Fruit fly (Drosophila melanogaster): ENCODE measurements around the gene Ugt35B1.

Ugt35B1 gene

dm6 chr3R:11211291-11212061 is 41.4 kb upstream of the Ugt35B1 start (continued):
- TF ChIP-seq Hand (GFP tag; optimal IDR thresholded peaks at IDR 0.05): no peak
- peak; percentile 66 for TF ChIP-seq CG17361 (GFP tag; IDR thresholded peaks at IDR 0.05)
- TF ChIP-seq HmgZ (tag; optimal IDR thresholded peaks at IDR 0.05): peak; percentile 63
- peak; percentile 56 for TF ChIP-seq caup (GFP tag; optimal IDR thresholded peaks at IDR 0.05; ENCODE audit: severe bottlenecking)
- TF ChIP-seq ewg (GFP tag; optimal IDR thresholded peaks at IDR 0.05): peak; percentile 95
- TF ChIP-seq Jarid2 (GFP tag; optimal IDR thresholded peaks at IDR 0.05): no peak
- TF ChIP-seq CG9215 (GFP tag; IDR thresholded peaks at IDR 0.05): peak; percentile 69
- peak; percentile 63 for TF ChIP-seq pnt (GFP tag; optimal IDR thresholded peaks at IDR 0.05)
- TF ChIP-seq CG12942 (GFP tag; optimal IDR thresholded peaks at IDR 0.05): peak; percentile 61
- no peak for TF ChIP-seq CG7271 (tag; optimal IDR thresholded peaks at IDR 0.05)
- peak; percentile 67 for TF ChIP-seq stc (GFP tag; IDR thresholded peaks at IDR 0.05)
- TF ChIP-seq CG9817 (tag; optimal IDR thresholded peaks at IDR 0.05): peak; percentile 65
- TF ChIP-seq CG12236 (GFP tag; optimal IDR thresholded peaks at IDR 0.05): peak; percentile 34
- TF ChIP-seq Ets65A (GFP tag): peak; percentile 98
- TF ChIP-seq ap (GFP tag; IDR thresholded peaks at IDR 0.05): peak; percentile 39; the same call in 1 of the 2 replicates
- peak; percentile 64 for TF ChIP-seq CG33213 (GFP tag; optimal IDR thresholded peaks at IDR 0.05)
- TF ChIP-seq CG10543 (GFP tag; optimal IDR thresholded peaks at IDR 0.05): peak; percentile 84
- 0 out of 3 replicates have a peak, but pooled peaks have one; percentile 24 for TF ChIP-seq HLH4C (GFP tag; IDR thresholded peaks at IDR 0.05; ENCODE audit: partially characterized antibody)
- TF ChIP-seq tup (GFP tag; optimal IDR thresholded peaks at IDR 0.05): no peak
- peak; percentile 74 for TF ChIP-seq HLH3B (GFP tag; IDR thresholded peaks at IDR 0.05)
- TF ChIP-seq jumu (GFP tag; optimal IDR thresholded peaks at IDR 0.05): peak; percentile 61
- no peak for TF ChIP-seq corto (GFP tag; optimal IDR thresholded peaks at IDR 0.05)
- TF ChIP-seq lola (GFP tag; optimal IDR thresholded peaks at IDR 0.05): peak in 1 of 3 experiments; percentile 49
- TF ChIP-seq sim (GFP tag; IDR thresholded peaks at IDR 0.05): no peak
- peak; percentile 57 for TF ChIP-seq D19B (GFP tag; optimal IDR thresholded peaks at IDR 0.05)
- TF ChIP-seq CG14860 (GFP tag; IDR thresholded peaks at IDR 0.05; ENCODE audit: partially characterized antibody): no peak
- TF ChIP-seq Oli (tag; optimal IDR thresholded peaks at IDR 0.05): peak; percentile 58
- TF ChIP-seq tna (GFP tag; IDR thresholded peaks at IDR 0.05; ENCODE audit: partially characterized antibody): no peak
- peak; percentile 70 for TF ChIP-seq CG15269 (tag; optimal IDR thresholded peaks at IDR 0.05)
- peak; percentile 34 for TF ChIP-seq pb (GFP tag; optimal IDR thresholded peaks at IDR 0.05)
- peak; percentile 67 for TF ChIP-seq ems (GFP tag; optimal IDR thresholded peaks at IDR 0.05)
- no peak for TF ChIP-seq eve (GFP tag; optimal IDR thresholded peaks at IDR 0.05)
- TF ChIP-seq CG15479 (GFP tag; optimal IDR thresholded peaks at IDR 0.05): no peak
- TF ChIP-seq CG13424 (tag; optimal IDR thresholded peaks at IDR 0.05): peak; percentile 63
- TF ChIP-seq ato (GFP tag; IDR thresholded peaks at IDR 0.05; ENCODE audit: partially characterized antibody): no peak
- peak; percentile 83 for TF ChIP-seq CG14441 (GFP tag; IDR thresholded peaks at IDR 0.05)
- TF ChIP-seq ssp (GFP tag; IDR thresholded peaks at IDR 0.05): peak; percentile 57; the same call in 1 of the 2 replicates
- TF ChIP-seq repo (GFP tag; optimal IDR thresholded peaks at IDR 0.05): peak; percentile 51
- TF ChIP-seq Hr39 (optimal IDR thresholded peaks at IDR 0.05): no peak
- peak; percentile 64 for TF ChIP-seq CG2889 (GFP tag; IDR thresholded peaks at IDR 0.05)
- peak; percentile 36 for TF ChIP-seq ATbp (GFP tag; optimal IDR thresholded peaks at IDR 0.05)
- peak; percentile 97 for TF ChIP-seq grau (tag; optimal IDR thresholded peaks at IDR 0.05)
- no peak for TF ChIP-seq run (tag; optimal IDR thresholded peaks at IDR 0.05)
- TF ChIP-seq da (GFP tag; optimal IDR thresholded peaks at IDR 0.05): peak; percentile 18
- peak; percentile 20 for TF ChIP-seq emc (GFP tag; optimal IDR thresholded peaks at IDR 0.05)
- TF ChIP-seq phol (tag; optimal IDR thresholded peaks at IDR 0.05): peak; percentile 64
- peak; percentile 79 for TF ChIP-seq tgo (GFP tag; IDR thresholded peaks at IDR 0.05)
- 0 out of 3 replicates have a peak, but pooled peaks have one; percentile 13 for TF ChIP-seq knrl (GFP tag; IDR thresholded peaks at IDR 0.05; ENCODE audit: partially characterized antibody)
